Worm (Caenorhabditis elegans): ENCODE results near the gene ZK643.5.

ZK643.5 gene

ce11 chrIII:8937571-8937970 is 18.4 kb downstream of the ZK643.5 start (continued):
- TF ChIP-seq eyg-1 (tag; optimal IDR thresholded peaks at IDR 0.05): peak; percentile 87
- peak; percentile 77 for TF ChIP-seq ceh-31 (tag; optimal IDR thresholded peaks at IDR 0.05)
- TF ChIP-seq unc-55 (GFP tag; optimal IDR thresholded peaks at IDR 0.05): no peak
- TF ChIP-seq unc-86 (tag; optimal IDR thresholded peaks at IDR 0.05): peak; percentile 91
- TF ChIP-seq tbx-7 (tag; optimal IDR thresholded peaks at IDR 0.05): peak; percentile 59
- peak; percentile 95 for TF ChIP-seq elt-2 (tag; optimal IDR thresholded peaks at IDR 0.05)
- TF ChIP-seq ttx-3 (tag; optimal IDR thresholded peaks at IDR 0.05): peak; percentile 86
- peak; percentile 63 for TF ChIP-seq ref-2 (tag; optimal IDR thresholded peaks at IDR 0.05)
- TF ChIP-seq fkh-10 (GFP tag; optimal IDR thresholded peaks at IDR 0.05): peak; percentile 33
- TF ChIP-seq ceh-45 (GFP tag; IDR thresholded peaks at IDR 0.05): peak; percentile 78
- TF ChIP-seq ceh-48 (tag; optimal IDR thresholded peaks at IDR 0.05): peak; percentile 82
- TF ChIP-seq ceh-24 (tag; optimal IDR thresholded peaks at IDR 0.05): peak; percentile 85
- TF ChIP-seq pag-3 (tag; optimal IDR thresholded peaks at IDR 0.05; ENCODE audit: borderline replicate concordance): no peak
- peak; percentile 78 for TF ChIP-seq odd-2 (tag; optimal IDR thresholded peaks at IDR 0.05)
- no peak for TF ChIP-seq pax-1 (tag; optimal IDR thresholded peaks at IDR 0.05)
- peak; percentile 85 for TF ChIP-seq T23F11.4 (GFP tag; optimal IDR thresholded peaks at IDR 0.05)
- TF ChIP-seq nhr-11 (tag; optimal IDR thresholded peaks at IDR 0.05): no peak

DNA sequence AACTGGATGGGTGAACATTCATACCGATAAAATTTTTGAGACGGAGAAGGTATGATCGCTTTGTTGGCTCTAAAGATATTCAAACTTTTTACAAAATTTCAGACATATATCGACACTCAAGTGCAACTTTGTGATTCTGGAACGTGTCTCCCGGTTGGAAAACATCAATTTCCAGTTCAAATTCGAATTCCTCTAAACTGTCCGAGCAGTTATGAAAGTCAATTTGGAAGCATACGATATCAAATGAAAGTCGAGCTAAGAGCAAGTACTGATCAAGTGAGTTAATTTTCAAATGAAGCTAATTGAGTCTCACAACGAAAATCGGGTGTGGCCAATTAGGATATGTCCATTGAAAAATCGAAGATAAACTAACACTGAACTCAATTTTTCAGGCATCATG is 21.6 kb downstream of the ZK643.5 start:
- no peak for TF ChIP-seq ztf-16 (tag; optimal IDR thresholded peaks at IDR 0.05)
- TF ChIP-seq unc-3 (GFP tag; conservative IDR thresholded peaks at IDR 0.05): no peak
- TF ChIP-seq unc-3 (tag; optimal IDR thresholded peaks at IDR 0.05): no peak
- TF ChIP-seq nfya-1 (tag; optimal IDR thresholded peaks at IDR 0.05): no peak
- TF ChIP-seq hlh-30 (tag; optimal IDR thresholded peaks at IDR 0.05; ENCODE audit: insufficient read depth): no peak
- TF ChIP-seq Y22D7AL.16 (tag; optimal IDR thresholded peaks at IDR 0.05): no peak
- no peak for TF ChIP-seq ahr-1 (tag; optimal IDR thresholded peaks at IDR 0.05)
- no peak for TF ChIP-seq madf-2 (tag; optimal IDR thresholded peaks at IDR 0.05)

ce11 chrIII:8933696-8934095 is 22.3 kb downstream of the ZK643.5 start:
- TF ChIP-seq syd-9 (tag; optimal IDR thresholded peaks at IDR 0.05) (no peak), ceh-18 (tag; optimal IDR thresholded peaks at IDR 0.05) (no peak), fkh-6 (tag; optimal IDR thresholded peaks at IDR 0.05) (no peak), mec-3 (tag; optimal IDR thresholded peaks at IDR 0.05; ENCODE audit: borderline replicate concordance) (no peak), elt-2 (tag; optimal IDR thresholded peaks at IDR 0.05) (no peak), unc-3 (GFP tag; conservative IDR thresholded peaks at IDR 0.05) (no peak), unc-3 (tag; optimal IDR thresholded peaks at IDR 0.05) (no peak), ceh-2 (tag; optimal IDR thresholded peaks at IDR 0.05) (no peak), rnt-1 (tag; optimal IDR thresholded peaks at IDR 0.05) (no peak), hlh-15 (tag; optimal IDR thresholded peaks at IDR 0.05) (no peak), eyg-1 (tag; optimal IDR thresholded peaks at IDR 0.05) (no peak), ztf-16 (tag; optimal IDR thresholded peaks at IDR 0.05) (no peak), gmeb-2 (tag; optimal IDR thresholded peaks at IDR 0.05) (no peak), hlh-8 (tag; optimal IDR thresholded peaks at IDR 0.05) (no peak), F13H6.1 (tag; optimal IDR thresholded peaks at IDR 0.05) (no peak), hlh-13 (GFP tag; optimal IDR thresholded peaks at IDR 0.05) (no peak), K02D7.2 (tag; optimal IDR thresholded peaks at IDR 0.05) (no peak)

DNA sequence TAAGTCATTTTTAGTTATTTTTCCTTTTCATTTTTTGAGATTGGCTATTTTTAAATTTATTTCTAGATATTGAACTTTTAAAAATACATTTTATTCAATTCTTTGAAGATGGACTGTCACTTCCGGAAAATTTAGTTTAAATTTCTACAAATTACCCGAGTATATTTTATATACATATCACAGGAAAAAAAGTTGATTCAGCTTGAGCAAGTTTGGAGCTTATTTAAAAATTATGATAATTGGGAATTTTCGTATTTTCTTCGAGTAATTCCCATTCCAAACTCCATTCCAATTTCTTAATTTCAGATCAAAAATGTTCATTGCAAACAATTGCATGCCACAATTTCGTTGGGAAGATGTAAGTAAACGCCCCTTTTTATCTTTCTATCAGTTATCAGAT is 26.3 kb downstream of the ZK643.5 start, which contains the start of gene arrd-15:
TSS of gene arrd-15 (plus strand) at position 301 of the 400 bp plus-strand sequence.
- TF ChIP-seq ceh-45 (GFP tag; IDR thresholded peaks at IDR 0.05) (no peak), ceh-34 (tag; optimal IDR thresholded peaks at IDR 0.05) (peak; percentile 26), lim-6 (tag; optimal IDR thresholded peaks at IDR 0.05) (no peak)
